Worm (Caenorhabditis elegans): ENCODE data around the gene F13B9.2.

ce11 chrX:8302299-8302698 lies 16.8 kb downstream of the F13B9.2 start, which contains the start of gene inx-5:
- TF ChIP-seq ceh-13 (GFP tag; optimal IDR thresholded peaks at IDR 0.05) (no peak), aly-1 (tag; optimal IDR thresholded peaks at IDR 0.05) (no peak), tbx-11 (GFP tag; IDR thresholded peaks at IDR 0.05) (no peak), sea-1 (GFP tag; conservative IDR thresholded peaks at IDR 0.05) (no peak), pes-1 (GFP tag; IDR thresholded peaks at IDR 0.05) (no peak), ama-1 (optimal IDR thresholded peaks at IDR 0.05) (no peak), flt-1 (GFP tag; IDR thresholded peaks at IDR 0.05) (no peak), ets-7 (tag; optimal IDR thresholded peaks at IDR 0.05) (no peak), F13C5.2 (tag; optimal IDR thresholded peaks at IDR 0.05) (no peak), B0310.2 (tag; optimal IDR thresholded peaks at IDR 0.05) (no peak), tra-4 (tag; optimal IDR thresholded peaks at IDR 0.05) (no peak)
